Fruit fly (Drosophila melanogaster) whole organism, embryonic: Measurements from ENCODE around the gene CG11470.

Experiments used
- Abd-B ChIP-seq: fragments of 200-800 bp; sonication (Bioruptor generic); optimal IDR thresholded peaks from 2 replicates; lab custom pipeline; 2018; ENCODE audit warnings: missing biosample characterization, mild to moderate bottlenecking, missing genetic modification characterization, moderate library complexity
- Atf6 ChIP-seq: fragments of 200-800 bp; sonication (Bioruptor generic); IDR thresholded peaks from 2 replicates; pipeline ENCODE4 v1.3.6; 2022; ENCODE audit warnings: missing biosample characterization, missing genetic modification characterization
- CG12071 ChIP-seq: fragments of 200-800 bp; sonication (Bioruptor generic); optimal IDR thresholded peaks from 3 replicates; lab custom pipeline; 2018; ENCODE audit warnings: missing biosample characterization, mild to moderate bottlenecking, missing genetic modification characterization
- CG17829 ChIP-seq: fragments of 200-800 bp; optimal IDR thresholded peaks from 2 replicates; lab custom pipeline; 2019; ENCODE audit warnings: missing biosample characterization, mild to moderate bottlenecking, missing genetic modification characterization, moderate library complexity
- CG2116 ChIP-seq: fragments of 200-800 bp; sonication (Bioruptor generic); optimal IDR thresholded peaks from 3 replicates; lab custom pipeline; 2018; ENCODE audit warnings: missing biosample characterization, mild to moderate bottlenecking, missing genetic modification characterization
- CG30431 ChIP-seq: fragments of 200-800 bp; sonication (Bioruptor generic); optimal IDR thresholded peaks from 2 replicates; lab custom pipeline; 2017; ENCODE audit warnings: missing biosample characterization, missing genetic modification characterization
- CG31388 ChIP-seq: fragments of 200-800 bp; sonication (Bioruptor generic); optimal IDR thresholded peaks from 2 replicates; lab custom pipeline; 2016; ENCODE audit warnings: missing biosample characterization, missing genetic modification characterization
- CG32767 ChIP-seq: fragments of 200-800 bp; sonication (Bioruptor generic); IDR thresholded peaks from 2 replicates; pipeline ENCODE4 v1.3.6; 2022; ENCODE audit warnings: missing biosample characterization, missing genetic modification characterization
- CG33213 ChIP-seq: fragments of 200-800 bp; sonication (Bioruptor generic); optimal IDR thresholded peaks from 3 replicates; lab custom pipeline; 2016; ENCODE audit warnings: missing biosample characterization, missing genetic modification characterization
- CG33557 ChIP-seq: fragments of 200-800 bp; sonication (Bioruptor generic); optimal IDR thresholded peaks from 2 replicates; lab custom pipeline; 2019; ENCODE audit warnings: missing biosample characterization, mild to moderate bottlenecking, missing genetic modification characterization, moderate library complexity
- CG3995 ChIP-seq: fragments of 200-800 bp; sonication (Bioruptor generic); optimal IDR thresholded peaks from 3 replicates; lab custom pipeline; 2016; ENCODE audit warnings: missing biosample characterization, missing genetic modification characterization
- CG5180 ChIP-seq: fragments of 200-800 bp; sonication (Bioruptor generic); optimal IDR thresholded peaks from 3 replicates; lab custom pipeline; 2017; ENCODE audit warnings: missing biosample characterization, missing genetic modification characterization, mild to moderate bottlenecking, moderate library complexity, missing genetic modification reagents
- CG6654 ChIP-seq: fragments of 200-800 bp; sonication (Bioruptor generic); optimal IDR thresholded peaks from 2 replicates; lab custom pipeline; 2017; ENCODE audit warnings: missing biosample characterization, mild to moderate bottlenecking, missing genetic modification characterization
- CG6683 ChIP-seq: fragments of 200-800 bp; sonication (Bioruptor generic); optimal IDR thresholded peaks from 2 replicates; lab custom pipeline; 2017; ENCODE audit warnings: missing biosample characterization, mild to moderate bottlenecking, missing genetic modification characterization, missing genetic modification reagents
- CG8359 ChIP-seq: fragments of 200-800 bp; sonication (Bioruptor generic); optimal IDR thresholded peaks from 2 replicates; lab custom pipeline; 2017; ENCODE audit warnings: missing biosample characterization, mild to moderate bottlenecking, missing genetic modification characterization, borderline replicate concordance
- CG8478 ChIP-seq: fragments of >200 bp; optimal IDR thresholded peaks from 2 replicates; lab custom pipeline; 2018
- CG9876 ChIP-seq: fragments of 200-800 bp; sonication (Bioruptor generic); optimal IDR thresholded peaks from 2 replicates; lab custom pipeline; 2016; ENCODE audit warnings: missing biosample characterization, missing genetic modification characterization
- CHES-1-like ChIP-seq: fragments of 200-800 bp; sonication (Bioruptor generic); optimal IDR thresholded peaks from 2 replicates; lab custom pipeline; 2016; ENCODE audit warnings: missing biosample characterization, missing genetic modification characterization
- D ChIP-seq, 2 experiments: fragments of 200-800 bp in 1 of 2; fragments of >200 bp in 1 of 2; sonication (Bioruptor generic) in 1 of 2; optimal IDR thresholded peaks; 2 replicates in 1 of 2; 3 replicates in 1 of 2; lab custom pipeline; 2017; ENCODE audit warnings: mild to moderate bottlenecking in 1 of 2, missing biosample characterization in 1 of 2, missing genetic modification characterization in 1 of 2, missing genetic modification reagents in 1 of 2
- Dbx ChIP-seq: fragments of 200-800 bp; sonication (Bioruptor generic); IDR thresholded peaks from 3 replicates; pipeline ENCODE4 v1.3.6; 2022; ENCODE audit warnings: missing biosample characterization, missing genetic modification characterization
- Deaf1 ChIP-seq: fragments of 200-800 bp; optimal IDR thresholded peaks from 3 replicates; lab custom pipeline; 2019; ENCODE audit warnings: missing biosample characterization, mild to moderate bottlenecking, missing genetic modification characterization, moderate library complexity
- Dll ChIP-seq: fragments of 200-800 bp; sonication (Bioruptor generic); IDR thresholded peaks from 4 replicates; pipeline ENCODE4 v1.3.6; 2022; ENCODE audit warnings: missing biosample characterization, missing genetic modification characterization; ENCODE audit not compliant: partially characterized antibody
- Ets97D ChIP-seq: fragments of 200-800 bp; sonication (Bioruptor generic); optimal IDR thresholded peaks from 3 replicates; lab custom pipeline; 2016; ENCODE audit warnings: missing biosample characterization, missing genetic modification characterization
- H15 ChIP-seq: fragments of 200-800 bp; sonication (Bioruptor generic); IDR thresholded peaks from 3 replicates; pipeline ENCODE4 v1.3.6; 2022; ENCODE audit warnings: missing biosample characterization, missing genetic modification characterization
- Mad ChIP-seq: fragments of 200-800 bp; sonication (Bioruptor generic); optimal IDR thresholded peaks from 2 replicates; lab custom pipeline; 2016; ENCODE audit warnings: missing biosample characterization, missing genetic modification characterization
- NC2α ChIP-seq: fragments of 200-800 bp; sonication (Bioruptor generic); optimal IDR thresholded peaks from 2 replicates; lab custom pipeline; 2016; ENCODE audit warnings: missing biosample characterization, missing genetic modification characterization
- Nf-YB ChIP-seq: fragments of 200-800 bp; sonication (Bioruptor generic); optimal IDR thresholded peaks from 3 replicates; lab custom pipeline; 2019; ENCODE audit warnings: missing biosample characterization, mild to moderate bottlenecking, missing genetic modification characterization, moderate library complexity
- Poxn ChIP-seq: fragments of 200-800 bp; sonication (Bioruptor generic); IDR thresholded peaks from 2 replicates; pipeline ENCODE4 v1.3.6; 2022; ENCODE audit warnings: missing biosample characterization, missing genetic modification characterization
- Rfx ChIP-seq: fragments of 200-800 bp; sonication (Bioruptor generic); IDR thresholded peaks from 2 replicates; pipeline ENCODE4 v1.3.6; 2022; ENCODE audit warnings: missing biosample characterization, missing genetic modification characterization
- Taf1 ChIP-seq: fragments of 200-800 bp; sonication (Bioruptor generic); IDR thresholded peaks from 2 replicates; pipeline ENCODE4 v1.3.6; 2022; ENCODE audit warnings: missing biosample characterization, missing genetic modification characterization
- ara ChIP-seq: fragments of 200-800 bp; sonication (Bioruptor generic); IDR thresholded peaks from 2 replicates; pipeline ENCODE4 v1.3.6; 2022; ENCODE audit warnings: missing biosample characterization, missing genetic modification characterization
- ato ChIP-seq: fragments of 200-800 bp; sonication (Bioruptor generic); IDR thresholded peaks from 2 replicates; pipeline ENCODE4 v1.3.6; 2022; ENCODE audit warnings: missing biosample characterization, missing genetic modification characterization; ENCODE audit not compliant: partially characterized antibody
- bab2 ChIP-seq: fragments of 200-800 bp; sonication (Bioruptor generic); optimal IDR thresholded peaks from 2 replicates; lab custom pipeline; 2016; ENCODE audit warnings: missing biosample characterization, missing genetic modification characterization
- bigmax ChIP-seq: fragments of 200-800 bp; sonication (Bioruptor generic); optimal IDR thresholded peaks from 2 replicates; lab custom pipeline; 2018; ENCODE audit warnings: missing biosample characterization, mild to moderate bottlenecking, missing genetic modification characterization
- chinmo ChIP-seq: fragments of 200-800 bp; sonication (Bioruptor generic); IDR thresholded peaks from 4 replicates; pipeline ENCODE4 v1.3.6; 2022; ENCODE audit warnings: missing biosample characterization, missing genetic modification characterization; ENCODE audit not compliant: partially characterized antibody
- chm ChIP-seq: fragments of 200-800 bp; sonication (Bioruptor generic); IDR thresholded peaks from 2 replicates; pipeline ENCODE4 v1.3.6; 2022; ENCODE audit warnings: missing biosample characterization, missing genetic modification characterization
- da ChIP-seq: fragments of 200-800 bp; sonication (Bioruptor generic); optimal IDR thresholded peaks from 2 replicates; lab custom pipeline; 2016; ENCODE audit warnings: missing biosample characterization, missing genetic modification characterization
- dm ChIP-seq: fragments of 200-800 bp; sonication (Bioruptor generic); optimal IDR thresholded peaks from 3 replicates; lab custom pipeline; 2016; ENCODE audit warnings: missing biosample characterization, missing genetic modification characterization
- gem ChIP-seq: fragments of 200-800 bp; sonication (Bioruptor generic); optimal IDR thresholded peaks from 2 replicates; lab custom pipeline; 2019; ENCODE audit warnings: missing biosample characterization, mild to moderate bottlenecking, missing genetic modification characterization, moderate library complexity
- ham ChIP-seq: fragments of 200-800 bp; sonication (Bioruptor generic); IDR thresholded peaks from 2 replicates; pipeline ENCODE4 v1.3.6; 2022; ENCODE audit warnings: missing biosample characterization, missing genetic modification characterization
- oc ChIP-seq: fragments of 200-800 bp; sonication (Bioruptor generic); optimal IDR thresholded peaks from 2 replicates; lab custom pipeline; 2018; ENCODE audit warnings: missing biosample characterization, mild to moderate bottlenecking, missing genetic modification characterization, moderate library complexity
- odd ChIP-seq: fragments of 200-800 bp; sonication (Bioruptor generic); optimal IDR thresholded peaks from 2 replicates; lab custom pipeline; 2017; ENCODE audit warnings: missing biosample characterization, mild to moderate bottlenecking, missing genetic modification characterization
- otp ChIP-seq: fragments of 200-800 bp; sonication (Bioruptor generic); IDR thresholded peaks from 3 replicates; pipeline ENCODE4, ENCODE4 v1.3.6; 2022; ENCODE audit warnings: missing biosample characterization, missing genetic modification characterization
- pan ChIP-seq, 4 experiments: fragments of >200 bp in 3 of 4; fragments of 200-800 bp in 1 of 4; sonication (Bioruptor generic) in 1 of 4; optimal IDR thresholded peaks in 3 of 4; IDR thresholded peaks in 1 of 4; 2 replicates each; pipeline versions ENCODE4 v1.3.6 to Lab custom; 2017 to 2022; ENCODE audit warnings: missing biosample characterization in 2 of 4, missing genetic modification characterization in 2 of 4, mixed read lengths in 1 of 4
- pho ChIP-seq: fragments of 200-800 bp; sonication (Bioruptor generic); optimal IDR thresholded peaks from 2 replicates; lab custom pipeline; 2016; ENCODE audit warnings: missing biosample characterization, missing genetic modification characterization
- ro ChIP-seq: fragments of 200-800 bp; sonication (Bioruptor generic); IDR thresholded peaks from 2 replicates; pipeline ENCODE4 v1.3.6; 2022; ENCODE audit warnings: missing biosample characterization, missing genetic modification characterization
- sc ChIP-seq, 3 experiments: fragments of >200 bp in 2 of 3; fragments of 200-800 bp in 1 of 3; sonication (Bioruptor generic) in 1 of 3; optimal IDR thresholded peaks; 2 replicates in 2 of 3; 3 replicates in 1 of 3; lab custom pipeline; 2017; ENCODE audit warnings: mild to moderate bottlenecking in 1 of 3, missing biosample characterization in 1 of 3, missing genetic modification characterization in 1 of 3, missing genetic modification reagents in 1 of 3
- tin ChIP-seq: fragments of 200-800 bp; sonication (Bioruptor generic); optimal IDR thresholded peaks from 3 replicates; lab custom pipeline; 2016; ENCODE audit warnings: missing biosample characterization, missing genetic modification characterization
- vvl ChIP-seq: fragments of 200-800 bp; sonication (Bioruptor generic); IDR thresholded peaks from 2 replicates; pipeline ENCODE4 v1.3.6; 2022; ENCODE audit warnings: missing biosample characterization, missing genetic modification characterization

CG11470 gene

dm6 chr3R:29556003-29556467, 33.5 kb downstream of the CG11470 start, which contains the start of gene Dr (continued):
- TF ChIP-seq CG9876 (GFP tag; lab: Kevin White, UChicago) (no peak), pan (optimal IDR thresholded peaks at IDR 0.05; lab: Kevin White, UChicago) (no peak), pan (GFP tag; optimal IDR thresholded peaks at IDR 0.05 in 1 of 2, IDR thresholded peaks at IDR 0.05 in 1 of 2) (peak in 1 of 2 experiments; percentile 18), Mad (peak; percentile 26), NC2α (GFP tag; lab: Kevin White, UChicago) (peak; percentile 4), sc (optimal IDR thresholded peaks at IDR 0.05; lab: Kevin White, UChicago) (no peak), sc (GFP tag; optimal IDR thresholded peaks at IDR 0.05; lab: Kevin White, UChicago) (no peak), CG32767 (peak; percentile 44; the same call in 1 of the 2 replicates), ara (GFP tag; lab: Robert Waterston, UW) (0 out of 2 replicates have a peak, but pooled peaks have one; percentile 31), CG17829 (tag; lab: Kevin White, UChicago) (peak; percentile 46), vvl (GFP tag; lab: Robert Waterston, UW) (peak; percentile 77), tin (GFP tag; lab: Kevin White, UChicago) (no peak), Atf6 (GFP tag; lab: Robert Waterston, UW) (no peak), da (GFP tag; lab: Kevin White, UChicago) (peak; percentile 2), Deaf1 (tag; lab: Kevin White, UChicago) (peak; percentile 63), otp (GFP tag; lab: Robert Waterston, UW) (0 out of 3 replicates have a peak, but pooled peaks have one; percentile 4), odd (no peak), CG30431 (GFP tag; lab: Kevin White, UChicago) (no peak), CG6683 (no peak), Nf-YB (GFP tag; lab: Kevin White, UChicago) (peak; percentile 98), H15 (no peak), CG5180 (GFP tag; lab: Kevin White, UChicago) (no peak), CG33213 (GFP tag; lab: Kevin White, UChicago) (no peak), ro (GFP tag; lab: Robert Waterston, UW) (no peak), Poxn (no peak), ato (GFP tag; lab: Robert Waterston, UW) (0 out of 2 replicates have a peak, but pooled peaks have one; percentile 32), CG8478 (lab: Kevin White, UChicago) (peak; percentile 98), Ets97D (no peak), Dll (GFP tag; lab: Robert Waterston, UW) (0 out of 4 replicates have a peak, but pooled peaks have one; percentile 34), CG33557 (GFP tag; lab: Kevin White, UChicago) (no peak), CG2116 (peak; percentile 31), D (optimal IDR thresholded peaks at IDR 0.05; lab: Kevin White, UChicago) (peak; percentile 93), D (GFP tag; optimal IDR thresholded peaks at IDR 0.05; lab: Kevin White, UChicago) (no peak), CG6654 (GFP tag; lab: Kevin White, UChicago) (peak; percentile 68), chm (GFP tag; lab: Robert Waterston, UW) (0 out of 2 replicates have a peak, but pooled peaks have one; percentile 37), chinmo (GFP tag; lab: Robert Waterston, UW) (peak; percentile 92), ham (GFP tag; lab: Robert Waterston, UW) (no peak), pho (GFP tag; lab: Kevin White, UChicago) (no peak), Rfx (GFP tag; lab: Robert Waterston, UW) (no peak), CG31388 (no peak), oc (peak; percentile 59), gem (tag; lab: Kevin White, UChicago) (no peak), Dbx (GFP tag; lab: Robert Waterston, UW) (no peak), bab2 (GFP tag; lab: Kevin White, UChicago) (no peak), Taf1 (GFP tag; lab: Robert Waterston, UW) (no peak), CG12071 (peak; percentile 23), Abd-B (GFP tag; lab: Kevin White, UChicago) (peak; percentile 66), dm (peak; percentile 3), CG3995 (GFP tag; lab: Kevin White, UChicago) (no peak), bigmax (GFP tag; lab: Kevin White, UChicago) (no peak), CHES-1-like (GFP tag; lab: Kevin White, UChicago) (no peak), CG8359 (GFP tag; lab: Kevin White, UChicago) (peak; percentile 0)
